Fruit fly (Drosophila melanogaster) whole organism, adult: Measurements from ENCODE around the gene Tao.

Experiments used
- CG11617 ChIP-seq: fragments of 200-800 bp; sonication (Bioruptor generic); optimal IDR thresholded peaks from 2 replicates; lab custom pipeline; 2017; ENCODE audit warnings: mild to moderate bottlenecking, missing biosample characterization, missing genetic modification reagents, missing genetic modification characterization
- CG12768 ChIP-seq: fragments of 200-800 bp; sonication (Bioruptor generic); optimal IDR thresholded peaks from 2 replicates; lab custom pipeline; 2017; ENCODE audit warnings: missing biosample characterization, missing genetic modification characterization, mild to moderate bottlenecking, moderate library complexity, missing genetic modification reagents
- CG14711 ChIP-seq: fragments of 200-800 bp; sonication (Bioruptor generic); optimal IDR thresholded peaks from 2 replicates; lab custom pipeline; 2018; ENCODE audit warnings: missing biosample characterization, mild to moderate bottlenecking, missing genetic modification characterization, moderate library complexity
- CG1620 ChIP-seq: fragments of 200-800 bp; sonication (Bioruptor generic); optimal IDR thresholded peaks from 2 replicates; lab custom pipeline; 2016; ENCODE audit warnings: missing biosample characterization, missing genetic modification characterization
- CG33017 ChIP-seq: fragments of 200-800 bp; sonication (Bioruptor generic); optimal IDR thresholded peaks from 2 replicates; lab custom pipeline; 2018; ENCODE audit warnings: missing biosample characterization, mild to moderate bottlenecking, missing genetic modification characterization, moderate library complexity
- CG5204 ChIP-seq: fragments of 200-800 bp; sonication (Bioruptor generic); optimal IDR thresholded peaks from 2 replicates; lab custom pipeline; 2016; ENCODE audit warnings: missing biosample characterization, missing genetic modification characterization
- CG7045 ChIP-seq: fragments of 200-800 bp; sonication (Bioruptor generic); optimal IDR thresholded peaks from 2 replicates; lab custom pipeline; 2017; ENCODE audit warnings: missing biosample characterization, mild to moderate bottlenecking, missing genetic modification characterization
- CG7101 ChIP-seq: fragments of 200-800 bp; sonication (Bioruptor generic); optimal IDR thresholded peaks from 2 replicates; lab custom pipeline; 2018; ENCODE audit warnings: missing biosample characterization, mild to moderate bottlenecking, missing genetic modification characterization, moderate library complexity
- Clk ChIP-seq: fragments of 200-800 bp; sonication (Bioruptor generic); optimal IDR thresholded peaks from 2 replicates; lab custom pipeline; 2017; ENCODE audit warnings: missing biosample characterization, missing genetic modification characterization
- Crg-1 ChIP-seq: fragments of 200-800 bp; sonication (Bioruptor generic); optimal IDR thresholded peaks from 2 replicates; lab custom pipeline; 2016; ENCODE audit warnings: missing biosample characterization, missing genetic modification characterization
- Hr96 ChIP-seq: fragments of 200-800 bp; sonication (Bioruptor generic); optimal IDR thresholded peaks from 2 replicates; lab custom pipeline; 2016; ENCODE audit warnings: missing biosample characterization, missing genetic modification characterization
- Mnt ChIP-seq: fragments of 200-800 bp; sonication (Bioruptor generic); optimal IDR thresholded peaks from 2 replicates; lab custom pipeline; 2016; ENCODE audit warnings: missing biosample characterization, mild to moderate bottlenecking, missing genetic modification characterization
- bab1 ChIP-seq: fragments of 200-800 bp; sonication (Bioruptor generic); optimal IDR thresholded peaks from 3 replicates; lab custom pipeline; 2019; ENCODE audit warnings: missing biosample characterization, mild to moderate bottlenecking, missing genetic modification characterization, moderate library complexity
- cic ChIP-seq: fragments of 200-800 bp; sonication (Bioruptor generic); optimal IDR thresholded peaks from 2 replicates; lab custom pipeline; 2017; ENCODE audit warnings: missing biosample characterization, mild to moderate bottlenecking, missing genetic modification characterization, moderate library complexity
- cnc ChIP-seq, 2 experiments: fragments of >200 bp; optimal IDR thresholded peaks; 2 replicates each; lab custom pipeline; 2017
- kay ChIP-seq: fragments of 200-800 bp; sonication (Bioruptor generic); peaks from one replicate; lab custom pipeline; 2016; ENCODE audit warnings: missing biosample characterization, missing genetic modification characterization, borderline replicate concordance
- ovo ChIP-seq: fragments of 200-800 bp; sonication (Bioruptor generic); optimal IDR thresholded peaks from 2 replicates; lab custom pipeline; 2016; ENCODE audit warnings: missing biosample characterization, missing genetic modification characterization
- pad ChIP-seq: fragments of 200-800 bp; sonication (Bioruptor generic); optimal IDR thresholded peaks from 3 replicates; lab custom pipeline; 2017; ENCODE audit warnings: missing biosample characterization, missing genetic modification characterization, mild to moderate bottlenecking, moderate library complexity, missing genetic modification reagents
- tj ChIP-seq: fragments of 200-800 bp; sonication (Bioruptor generic); optimal IDR thresholded peaks from 3 replicates; lab custom pipeline; 2017; ENCODE audit warnings: missing biosample characterization, mild to moderate bottlenecking, missing genetic modification characterization, moderate library complexity
- toe ChIP-seq: fragments of 200-800 bp; sonication (Bioruptor generic); optimal IDR thresholded peaks from 2 replicates; lab custom pipeline; 2016; ENCODE audit warnings: missing biosample characterization, missing genetic modification characterization

Tao gene

dm6 chrX:19603953-19604352 lies 24.4 kb upstream of the Tao start:
- no peak for TF ChIP-seq ovo
- TF ChIP-seq CG5204 (GFP tag; lab: Kevin White, UChicago), result peak; percentile 2
- TF ChIP-seq CG7045 (GFP tag; lab: Kevin White, UChicago), result peak; percentile 14

- TF ChIP-seq cic, result no peak
- TF ChIP-seq Crg-1 (GFP tag; lab: Kevin White, UChicago), result no peak
- TF ChIP-seq CG1620, result no peak
- TF ChIP-seq CG33017 (tag; lab: Kevin White, UChicago), result no peak
- no peak for TF ChIP-seq Clk (GFP tag; lab: Kevin White, UChicago)
- TF ChIP-seq ovo, result no peak
- TF ChIP-seq CG12768, result no peak
- no peak for TF ChIP-seq Hr96 (GFP tag; lab: Kevin White, UChicago)
- no peak for TF ChIP-seq CG14711 (tag; lab: Kevin White, UChicago)
- no peak for TF ChIP-seq CG7101 (tag; lab: Kevin White, UChicago)
- no peak for TF ChIP-seq CG11617
- no peak for TF ChIP-seq CG7045 (GFP tag; lab: Kevin White, UChicago)
- no peak for TF ChIP-seq bab1 (GFP tag; lab: Kevin White, UChicago)
- TF ChIP-seq toe, result no peak
- TF ChIP-seq Mnt (GFP tag; lab: Kevin White, UChicago), result no peak
- TF ChIP-seq cnc (optimal IDR thresholded peaks at IDR 0.05; lab: Kevin White, UChicago), result no peak
- TF ChIP-seq tj, result no peak
- TF ChIP-seq pad (GFP tag; lab: Kevin White, UChicago), result no peak
- no peak for TF ChIP-seq kay (GFP tag; lab: Kevin White, UChicago)
- TF ChIP-seq CG5204 (GFP tag; lab: Kevin White, UChicago), result no peak
Measured at dm6 chrX:19602483-19602882, 22.9 kb upstream of the Tao start.

- no peak for TF ChIP-seq CG5204 (GFP tag; lab: Kevin White, UChicago)
- peak; percentile 11 for TF ChIP-seq pad (GFP tag; lab: Kevin White, UChicago)
- no peak for TF ChIP-seq kay (GFP tag; lab: Kevin White, UChicago)
- no peak for TF ChIP-seq cnc (optimal IDR thresholded peaks at IDR 0.05; lab: Kevin White, UChicago)
- TF ChIP-seq tj, result peak; percentile 42
- peak; percentile 8 for TF ChIP-seq CG1620
- TF ChIP-seq CG12768, result no peak
- no peak for TF ChIP-seq CG7045 (GFP tag; lab: Kevin White, UChicago)
- no peak for TF ChIP-seq toe
- peak; percentile 10 for TF ChIP-seq ovo
- TF ChIP-seq CG7101 (tag; lab: Kevin White, UChicago), result peak; percentile 36
- no peak for TF ChIP-seq CG11617
- TF ChIP-seq Mnt (GFP tag; lab: Kevin White, UChicago), result peak; percentile 57
- TF ChIP-seq CG14711 (tag; lab: Kevin White, UChicago), result peak; percentile 94
- TF ChIP-seq Hr96 (GFP tag; lab: Kevin White, UChicago), result no peak
- TF ChIP-seq Clk (GFP tag; lab: Kevin White, UChicago), result no peak
- peak; percentile 29 for TF ChIP-seq cic
- TF ChIP-seq bab1 (GFP tag; lab: Kevin White, UChicago), result peak; percentile 49
- TF ChIP-seq CG33017 (tag; lab: Kevin White, UChicago), result no peak
- peak; percentile 23 for TF ChIP-seq Crg-1 (GFP tag; lab: Kevin White, UChicago)
Measured at dm6 chrX:19601644-19602043, 22.0 kb upstream of the Tao start, which contains the start of gene CG14220. Gene CG14220 (minus strand): TSS chrX:19601851.

- no peak for TF ChIP-seq CG1620
- no peak for TF ChIP-seq CG12768
- TF ChIP-seq cnc (optimal IDR thresholded peaks at IDR 0.05; lab: Kevin White, UChicago), result no peak
- TF ChIP-seq cic, result no peak
- TF ChIP-seq CG5204 (GFP tag; lab: Kevin White, UChicago), result no peak
- TF ChIP-seq Crg-1 (GFP tag; lab: Kevin White, UChicago), result no peak
- no peak for TF ChIP-seq Mnt (GFP tag; lab: Kevin White, UChicago)
- no peak for TF ChIP-seq CG7101 (tag; lab: Kevin White, UChicago)
Measured at dm6 chrX:19598503-19598902, 18.9 kb upstream of the Tao start.

dm6 chrX:19597684-19598363 lies 18.2 kb upstream of the Tao start, which contains the start of gene RpS10b:
Gene RpS10b (plus strand): TSS chrX:19598031.
- peak; percentile 95 for TF ChIP-seq Hr96 (GFP tag; lab: Kevin White, UChicago)
- peak; percentile 79 for TF ChIP-seq CG12768
- peak; percentile 86 for TF ChIP-seq pad (GFP tag; lab: Kevin White, UChicago)
- peak; percentile 98 for TF ChIP-seq Crg-1 (GFP tag; lab: Kevin White, UChicago)
- peak; percentile 58 for TF ChIP-seq kay (GFP tag; lab: Kevin White, UChicago)
- peak; percentile 85 for TF ChIP-seq CG5204 (GFP tag; lab: Kevin White, UChicago)
- peak; percentile 98 for TF ChIP-seq CG1620
- TF ChIP-seq Clk (GFP tag; lab: Kevin White, UChicago), result peak; percentile 34
- peak; percentile 96 for TF ChIP-seq Mnt (GFP tag; lab: Kevin White, UChicago)
- peak; percentile 98 for TF ChIP-seq CG11617
- peak; percentile 97 for TF ChIP-seq ovo
- no peak for TF ChIP-seq cnc (optimal IDR thresholded peaks at IDR 0.05; lab: Kevin White, UChicago)
- peak; percentile 70 for TF ChIP-seq CG14711 (tag; lab: Kevin White, UChicago)
- TF ChIP-seq toe, result peak; percentile 77
- peak; percentile 78 for TF ChIP-seq CG33017 (tag; lab: Kevin White, UChicago)
- TF ChIP-seq bab1 (GFP tag; lab: Kevin White, UChicago), result peak; percentile 96
- peak; percentile 82 for TF ChIP-seq CG7045 (GFP tag; lab: Kevin White, UChicago)
- TF ChIP-seq CG7101 (tag; lab: Kevin White, UChicago), result peak; percentile 95
- TF ChIP-seq cic, result peak; percentile 34
- peak; percentile 88 for TF ChIP-seq tj

dm6 chrX:19595862-19596261 lies 16.3 kb upstream of the Tao start:
- TF ChIP-seq CG12768 (no peak), Mnt (GFP tag; lab: Kevin White, UChicago) (no peak), cic (no peak), CG33017 (tag; lab: Kevin White, UChicago) (no peak), CG7045 (GFP tag; lab: Kevin White, UChicago) (no peak), toe (no peak)
